Fruit fly (Drosophila melanogaster) whole organism, embryonic: ENCODE measurements around the gene CG13408.
A peak's percentile ranks its signal among the peaks of the same experiment; 100 is the strongest.

Experiments
- Abd-B ChIP-seq: fragments of 200-800 bp; sonication (Bioruptor generic); optimal IDR thresholded peaks from 2 replicates; lab custom pipeline; 2018; ENCODE audit warnings: missing biosample characterization, mild to moderate bottlenecking, missing genetic modification characterization, moderate library complexity
- Aef1 ChIP-seq: fragments of 200-800 bp; sonication (Bioruptor generic); IDR thresholded peaks from 3 replicates; pipeline ENCODE4 v1.3.6; 2022; ENCODE audit warnings: missing biosample characterization, missing genetic modification characterization
- CG10209 ChIP-seq: fragments of 200-800 bp; sonication (Bioruptor generic); optimal IDR thresholded peaks from 3 replicates; lab custom pipeline; 2017; ENCODE audit warnings: missing biosample characterization, mild to moderate bottlenecking, missing genetic modification characterization, missing genetic modification reagents
- CG11247 ChIP-seq: fragments of 200-800 bp; sonication (Bioruptor generic); IDR thresholded peaks from 2 replicates; pipeline ENCODE4 v1.3.6; 2022; ENCODE audit warnings: missing biosample characterization, missing genetic modification characterization
- CG12391 ChIP-seq: fragments of 200-800 bp; sonication (Bioruptor generic); optimal IDR thresholded peaks from 3 replicates; lab custom pipeline; 2018; ENCODE audit warnings: missing biosample characterization, mild to moderate bottlenecking, missing genetic modification characterization, moderate library complexity
- CG12744 ChIP-seq: fragments of 200-800 bp; sonication (Bioruptor generic); optimal IDR thresholded peaks from 2 replicates; lab custom pipeline; 2016; ENCODE audit warnings: missing biosample characterization, missing genetic modification characterization
- CG13775 ChIP-seq: fragments of 200-800 bp; sonication (Bioruptor generic); optimal IDR thresholded peaks from 3 replicates; lab custom pipeline; 2017; ENCODE audit warnings: missing biosample characterization, mild to moderate bottlenecking, missing genetic modification characterization
- CG14441 ChIP-seq: fragments of 200-800 bp; sonication (Bioruptor generic); IDR thresholded peaks from 2 replicates; pipeline ENCODE4 v1.3.6; 2022; ENCODE audit warnings: missing biosample characterization, missing genetic modification characterization
- CG16813 ChIP-seq: fragments of 200-800 bp; sonication (Bioruptor generic); IDR thresholded peaks from 3 replicates; pipeline ENCODE4 v1.3.6; 2022; ENCODE audit warnings: missing biosample characterization, missing genetic modification characterization; ENCODE audit not compliant: partially characterized antibody
- CG18011 ChIP-seq: fragments of 200-800 bp; sonication (Bioruptor generic); optimal IDR thresholded peaks from 2 replicates; lab custom pipeline; 2017; ENCODE audit warnings: missing biosample characterization, missing genetic modification characterization, mild to moderate bottlenecking, moderate library complexity, missing genotype
- CG30431 ChIP-seq: fragments of 200-800 bp; sonication (Bioruptor generic); optimal IDR thresholded peaks from 2 replicates; lab custom pipeline; 2017; ENCODE audit warnings: missing biosample characterization, missing genetic modification characterization
- CG3281 ChIP-seq: fragments of 200-800 bp; sonication (Bioruptor generic); optimal IDR thresholded peaks from 3 replicates; lab custom pipeline; 2017; ENCODE audit warnings: missing biosample characterization, mild to moderate bottlenecking, missing genetic modification characterization
- CG33557 ChIP-seq: fragments of 200-800 bp; sonication (Bioruptor generic); optimal IDR thresholded peaks from 2 replicates; lab custom pipeline; 2019; ENCODE audit warnings: missing biosample characterization, mild to moderate bottlenecking, missing genetic modification characterization, moderate library complexity
- CG4820 ChIP-seq: fragments of 200-800 bp; sonication (Bioruptor generic); optimal IDR thresholded peaks from 3 replicates; lab custom pipeline; 2016; ENCODE audit warnings: missing biosample characterization, missing genetic modification characterization
- CG5245 ChIP-seq: fragments of 200-800 bp; sonication (Bioruptor generic); optimal IDR thresholded peaks from 3 replicates; lab custom pipeline; 2016; ENCODE audit warnings: missing biosample characterization, missing genetic modification characterization
- CG6175 ChIP-seq: fragments of 200-800 bp; sonication (Bioruptor generic); IDR thresholded peaks from 3 replicates; pipeline ENCODE4 v1.3.6; 2022; ENCODE audit warnings: missing biosample characterization, missing genetic modification characterization
- CG6683 ChIP-seq: fragments of 200-800 bp; sonication (Bioruptor generic); optimal IDR thresholded peaks from 2 replicates; lab custom pipeline; 2017; ENCODE audit warnings: missing biosample characterization, mild to moderate bottlenecking, missing genetic modification characterization, missing genetic modification reagents
- CG7556 ChIP-seq: fragments of 200-800 bp; sonication (Bioruptor generic); optimal IDR thresholded peaks from 2 replicates; lab custom pipeline; 2017; ENCODE audit warnings: missing biosample characterization, mild to moderate bottlenecking, missing genetic modification characterization
- CG7963 ChIP-seq: fragments of 200-800 bp; sonication (Bioruptor generic); IDR thresholded peaks from 3 replicates; pipeline ENCODE4 v1.3.6; 2022; ENCODE audit warnings: missing biosample characterization, missing genetic modification characterization; ENCODE audit not compliant: partially characterized antibody
- CG9932 ChIP-seq: fragments of 200-800 bp; sonication (Bioruptor generic); IDR thresholded peaks from 2 replicates; pipeline ENCODE4 v1.3.6; 2022; ENCODE audit warnings: missing biosample characterization, missing genetic modification characterization
- Dref ChIP-seq: fragments of 200-800 bp; sonication (Bioruptor generic); IDR thresholded peaks from 2 replicates; pipeline ENCODE4 v1.3.6; 2022; ENCODE audit warnings: missing biosample characterization, missing genetic modification characterization
- Drgx ChIP-seq: fragments of 200-800 bp; sonication (Bioruptor generic); IDR thresholded peaks from 2 replicates; pipeline ENCODE4 v1.3.6; 2022; ENCODE audit warnings: missing biosample characterization, missing genetic modification characterization
- E2f1 ChIP-seq: fragments of 200-800 bp; sonication (Bioruptor generic); IDR thresholded peaks from 2 replicates; pipeline ENCODE4 v1.3.6; 2022; ENCODE audit warnings: missing biosample characterization, missing genetic modification characterization
- ERR ChIP-seq: fragments of 200-800 bp; sonication (Bioruptor generic); optimal IDR thresholded peaks from 2 replicates; lab custom pipeline; 2016; ENCODE audit warnings: missing biosample characterization, missing genetic modification characterization
- Ets65A ChIP-seq: fragments of 200-800 bp; sonication (Bioruptor generic); peaks from one replicate; lab custom pipeline; 2016; ENCODE audit warnings: missing biosample characterization, missing genetic modification characterization
- GATAe ChIP-seq: fragments of 200-800 bp; sonication (Bioruptor generic); conservative IDR thresholded peaks from 2 replicates; pipeline ENCODE4 v1.3.6; 2022; ENCODE audit warnings: missing biosample characterization, missing genetic modification characterization
- HmgZ ChIP-seq: fragments of 200-800 bp; sonication (Bioruptor generic); optimal IDR thresholded peaks from 2 replicates; lab custom pipeline; 2018; ENCODE audit warnings: missing biosample characterization, mild to moderate bottlenecking, missing genetic modification characterization
- Lim3 ChIP-seq: fragments of 200-800 bp; sonication (Bioruptor generic); IDR thresholded peaks from 2 replicates; pipeline ENCODE4 v1.3.6; 2022; ENCODE audit warnings: missing biosample characterization, missing genetic modification characterization
- Nf-YA ChIP-seq: fragments of 200-800 bp; sonication (Bioruptor generic); IDR thresholded peaks from 2 replicates; pipeline ENCODE4 v1.3.6; 2022; ENCODE audit warnings: missing biosample characterization, missing genetic modification characterization
- Nf-YC ChIP-seq: fragments of 200-800 bp; optimal IDR thresholded peaks from 3 replicates; lab custom pipeline; 2019; ENCODE audit warnings: missing biosample characterization, mild to moderate bottlenecking, missing genetic modification characterization, moderate library complexity
- Opbp ChIP-seq: fragments of 200-800 bp; sonication (Bioruptor generic); IDR thresholded peaks from 3 replicates; pipeline ENCODE4 v1.3.6; 2022; ENCODE audit warnings: missing biosample characterization, missing genetic modification characterization; ENCODE audit not compliant: partially characterized antibody
- Spps ChIP-seq: fragments of 200-800 bp; sonication (Bioruptor generic); optimal IDR thresholded peaks from 2 replicates; lab custom pipeline; 2018; ENCODE audit warnings: missing biosample characterization, mild to moderate bottlenecking, missing genetic modification characterization
- Stat92E ChIP-seq, 3 experiments: fragments of >200 bp in 2 of 3; fragments of 200-800 bp in 1 of 3; sonication (Bioruptor generic) in 1 of 3; optimal IDR thresholded peaks; 2 replicates each; lab custom pipeline; 2017 to 2019; ENCODE audit warnings: missing biosample characterization in 3 of 3, missing genetic modification characterization in 3 of 3, mild to moderate bottlenecking in 1 of 3, moderate library complexity in 1 of 3
- ab ChIP-seq: fragments of 200-800 bp; sonication (Bioruptor generic); optimal IDR thresholded peaks from 2 replicates; lab custom pipeline; 2016; ENCODE audit warnings: missing biosample characterization, missing genetic modification characterization
- br ChIP-seq: fragments of >200 bp; optimal IDR thresholded peaks from 2 replicates; lab custom pipeline; 2017
- chinmo ChIP-seq: fragments of 200-800 bp; sonication (Bioruptor generic); IDR thresholded peaks from 4 replicates; pipeline ENCODE4 v1.3.6; 2022; ENCODE audit warnings: missing biosample characterization, missing genetic modification characterization; ENCODE audit not compliant: partially characterized antibody
- dimm ChIP-seq: fragments of 200-800 bp; sonication (Bioruptor generic); IDR thresholded peaks from 2 replicates; pipeline ENCODE4 v1.3.6; 2022; ENCODE audit warnings: missing biosample characterization, missing genetic modification characterization
- exex ChIP-seq: fragments of 200-800 bp; sonication (Bioruptor generic); optimal IDR thresholded peaks from 4 replicates; lab custom pipeline; 2018; ENCODE audit warnings: missing biosample characterization, mild to moderate bottlenecking, missing genetic modification characterization, moderate library complexity
- fd64A ChIP-seq: fragments of 200-800 bp; sonication (Bioruptor generic); optimal IDR thresholded peaks from 3 replicates; lab custom pipeline; 2018; ENCODE audit warnings: missing biosample characterization, mild to moderate bottlenecking, missing genetic modification characterization
- gro ChIP-seq: fragments of 200-800 bp; sonication (Bioruptor generic); optimal IDR thresholded peaks from 2 replicates; lab custom pipeline; 2016; ENCODE audit warnings: missing biosample characterization, missing genetic modification characterization
- h ChIP-seq: fragments of >200 bp; optimal IDR thresholded peaks from 2 replicates; lab custom pipeline; 2017
- ham ChIP-seq: fragments of 200-800 bp; sonication (Bioruptor generic); IDR thresholded peaks from 2 replicates; pipeline ENCODE4 v1.3.6; 2022; ENCODE audit warnings: missing biosample characterization, missing genetic modification characterization
- jigr1 ChIP-seq: fragments of 200-800 bp; sonication (Bioruptor generic); IDR thresholded peaks from 3 replicates; pipeline ENCODE4 v1.3.6; 2022; ENCODE audit warnings: missing biosample characterization, missing genetic modification characterization
- knrl ChIP-seq: fragments of 200-800 bp; sonication (Bioruptor generic); IDR thresholded peaks from 3 replicates; pipeline ENCODE4 v1.3.6; 2022; ENCODE audit warnings: missing biosample characterization, missing genetic modification characterization; ENCODE audit not compliant: partially characterized antibody
- nau ChIP-seq: fragments of 200-800 bp; sonication (Bioruptor generic); optimal IDR thresholded peaks from 3 replicates; lab custom pipeline; 2017; ENCODE audit warnings: missing biosample characterization, mild to moderate bottlenecking, missing genetic modification characterization, missing genetic modification reagents
- nom ChIP-seq: fragments of 200-800 bp; sonication (Bioruptor generic); optimal IDR thresholded peaks from 2 replicates; lab custom pipeline; 2017; ENCODE audit warnings: missing biosample characterization, missing genetic modification characterization, mild to moderate bottlenecking, moderate library complexity, missing genetic modification reagents
- shn ChIP-seq: fragments of 200-800 bp; sonication (Bioruptor generic); optimal IDR thresholded peaks from 3 replicates; lab custom pipeline; 2016; ENCODE audit warnings: missing biosample characterization, missing genetic modification characterization
- sim ChIP-seq: fragments of 200-800 bp; sonication (Bioruptor generic); IDR thresholded peaks from 2 replicates; pipeline ENCODE4 v1.3.6; 2022; ENCODE audit warnings: missing biosample characterization, missing genetic modification characterization
- sima ChIP-seq: fragments of 200-800 bp; sonication (Bioruptor generic); optimal IDR thresholded peaks from 2 replicates; lab custom pipeline; 2016; ENCODE audit warnings: missing biosample characterization, missing genetic modification characterization
- sug ChIP-seq: fragments of 200-800 bp; optimal IDR thresholded peaks from 2 replicates; lab custom pipeline; 2019; ENCODE audit warnings: missing biosample characterization, mild to moderate bottlenecking, missing genetic modification characterization, moderate library complexity
- tap ChIP-seq: fragments of 200-800 bp; optimal IDR thresholded peaks from 3 replicates; lab custom pipeline; 2019; ENCODE audit warnings: missing biosample characterization, mild to moderate bottlenecking, missing genetic modification characterization, moderate library complexity
- tup ChIP-seq: fragments of 200-800 bp; sonication (Bioruptor generic); optimal IDR thresholded peaks from 2 replicates; lab custom pipeline; 2016; ENCODE audit warnings: missing biosample characterization, mild to moderate bottlenecking, missing genetic modification characterization, moderate library complexity
- vnd ChIP-seq: fragments of 200-800 bp; sonication (Bioruptor generic); IDR thresholded peaks from 3 replicates; pipeline ENCODE4 v1.3.6; 2022; ENCODE audit warnings: missing biosample characterization, missing genetic modification characterization; ENCODE audit not compliant: partially characterized antibody

CG13408 gene

dm6 chr3R:22053202-22053601 is 27.0 kb upstream of the CG13408 start (continued):
- TF ChIP-seq CG3281 (GFP tag; lab: Kevin White, UChicago) (no peak), Stat92E (GFP tag; optimal IDR thresholded peaks at IDR 0.05; lab: Kevin White, UChicago) (no peak), Aef1 (no peak), HmgZ (tag; lab: Kevin White, UChicago) (no peak), CG9932 (no peak), gro (GFP tag; lab: Kevin White, UChicago) (no peak), CG13775 (no peak), shn (GFP tag; lab: Kevin White, UChicago) (no peak), CG10209 (GFP tag; lab: Kevin White, UChicago) (no peak), CG16813 (GFP tag; lab: Robert Waterston, UW) (0 out of 3 replicates have a peak, but pooled peaks have one; percentile 11), ERR (GFP tag; lab: Kevin White, UChicago) (no peak), sim (GFP tag; lab: Robert Waterston, UW) (no peak), ab (no peak), tup (no peak), CG6683 (GFP tag; lab: Kevin White, UChicago) (no peak), ham (GFP tag; lab: Robert Waterston, UW) (no peak), exex (no peak), CG12744 (GFP tag; lab: Kevin White, UChicago) (no peak), CG7556 (GFP tag; lab: Kevin White, UChicago) (no peak), Opbp (GFP tag; lab: Robert Waterston, UW) (no peak), CG33557 (GFP tag; lab: Kevin White, UChicago) (no peak), tap (no peak), dimm (GFP tag; lab: Robert Waterston, UW) (no peak), CG6175 (GFP tag; lab: Robert Waterston, UW) (no peak), Ets65A (no peak), fd64A (GFP tag; lab: Kevin White, UChicago) (peak; percentile 59), CG7963 (GFP tag; lab: Robert Waterston, UW) (no peak), CG30431 (no peak), Spps (no peak), vnd (GFP tag; lab: Robert Waterston, UW) (no peak), Lim3 (no peak)

dm6 chr3R:22053740-22054139 is 26.4 kb upstream of the CG13408 start:
- TF ChIP-seq Ets65A (peak; percentile 47), sug (tag; lab: Kevin White, UChicago) (no peak), nom (no peak), br (no peak), sima (no peak), CG18011 (no peak), CG11247 (no peak), CG4820 (GFP tag; lab: Kevin White, UChicago) (no peak), jigr1 (GFP tag; lab: Robert Waterston, UW) (no peak), chinmo (0 out of 4 replicates have a peak, but pooled peaks have one; percentile 20), GATAe (GFP tag; lab: Robert Waterston, UW) (peak; percentile 54), nau (GFP tag; lab: Kevin White, UChicago) (no peak), Abd-B (GFP tag; lab: Kevin White, UChicago) (peak; percentile 6), CG5245 (GFP tag; lab: Kevin White, UChicago) (peak; percentile 42), CG12391 (no peak), knrl (GFP tag; lab: Robert Waterston, UW) (no peak), CG14441 (GFP tag; lab: Robert Waterston, UW) (no peak), E2f1 (no peak), Drgx (GFP tag; lab: Robert Waterston, UW) (no peak), h (lab: Kevin White, UChicago) (no peak), Nf-YC (tag; lab: Kevin White, UChicago) (peak; percentile 87), Dref (GFP tag; lab: Robert Waterston, UW) (no peak), Nf-YA (GFP tag; lab: Robert Waterston, UW) (peak; percentile 47; the same call in 1 of the 2 replicates)
